Fruit fly (Drosophila melanogaster) whole organism, wandering third instar larva: ENCODE results near the gene Nedd4.

Experiments used
- Abd-B ChIP-seq: fragments of >200 bp; optimal IDR thresholded peaks from 2 replicates; lab custom pipeline; 2017; ENCODE audit warnings: missing biosample characterization, missing genetic modification characterization
- CG32264 ChIP-seq: fragments of 200-800 bp; sonication (Bioruptor generic); optimal IDR thresholded peaks from 2 replicates; lab custom pipeline; 2016; ENCODE audit warnings: missing biosample characterization, missing genetic modification characterization
- CG9705 ChIP-seq: fragments of 200-800 bp; sonication (Bioruptor generic); optimal IDR thresholded peaks from 2 replicates; lab custom pipeline; 2018; ENCODE audit warnings: missing biosample characterization, mild to moderate bottlenecking, missing genetic modification characterization
- CrebA ChIP-seq: fragments of 200-800 bp; sonication (Bioruptor generic); optimal IDR thresholded peaks from 2 replicates; lab custom pipeline; 2016; ENCODE audit warnings: missing biosample characterization, mild to moderate bottlenecking, missing genetic modification characterization, borderline replicate concordance
- Dfd ChIP-seq: fragments of >200 bp; optimal IDR thresholded peaks from 2 replicates; lab custom pipeline; 2017; ENCODE audit warnings: missing biosample characterization, missing genetic modification characterization
- Dif ChIP-seq: fragments of 200-275, 200-300 bp; sonication (Bioruptor generic); optimal IDR thresholded peaks from 2 replicates; lab custom pipeline; 2018; ENCODE audit warnings: missing biosample characterization, missing genetic modification characterization; ENCODE audit not compliant: partially characterized antibody
- GATAd ChIP-seq: sonication (Bioruptor generic); optimal IDR thresholded peaks from 2 replicates; lab custom pipeline; 2016; ENCODE audit warnings: missing biosample characterization, missing genetic modification characterization
- HLH106 ChIP-seq: fragments of 200-800 bp; optimal IDR thresholded peaks from 3 replicates; lab custom pipeline; 2019; ENCODE audit warnings: missing biosample characterization, mild to moderate bottlenecking, missing genetic modification characterization, moderate library complexity
- Hnf4 ChIP-seq: fragments of 200-800 bp; sonication (Bioruptor generic); optimal IDR thresholded peaks from 2 replicates; lab custom pipeline; 2016; ENCODE audit warnings: missing biosample characterization, mild to moderate bottlenecking, missing genetic modification characterization
- Hr78 ChIP-seq: fragments of >200 bp; optimal IDR thresholded peaks from 2 replicates; lab custom pipeline; 2017; ENCODE audit warnings: missing biosample characterization, missing genetic modification characterization
- Hr83 ChIP-seq: fragments of 200-300 bp; sonication (Bioruptor generic); optimal IDR thresholded peaks from 2 replicates; lab custom pipeline; 2016; ENCODE audit warnings: missing biosample characterization, mild to moderate bottlenecking, missing genetic modification characterization, moderate library complexity; ENCODE audit not compliant: poor library complexity, severe bottlenecking
- Jra ChIP-seq: sonication (Bioruptor generic); optimal IDR thresholded peaks from 2 replicates; lab custom pipeline; 2016; ENCODE audit warnings: missing biosample characterization, missing genetic modification characterization
- Mio ChIP-seq: sonication (Bioruptor generic); optimal IDR thresholded peaks from 2 replicates; lab custom pipeline; 2016; ENCODE audit warnings: missing biosample characterization, missing genetic modification characterization
- Myc ChIP-seq: fragments of >200 bp; optimal IDR thresholded peaks from 2 replicates; lab custom pipeline; 2017
- N ChIP-seq: fragments of >200 bp; optimal IDR thresholded peaks from 2 replicates; lab custom pipeline; 2018; ENCODE audit warnings: missing biosample characterization, missing external identifiers, missing genetic modification characterization
- OdsH ChIP-seq: fragments of 200-800 bp; sonication (Bioruptor generic); optimal IDR thresholded peaks from 2 replicates; lab custom pipeline; 2016; ENCODE audit warnings: missing biosample characterization, mild to moderate bottlenecking, missing genetic modification characterization
- Rel ChIP-seq, 2 experiments: fragments of 200-800 bp; sonication (Bioruptor generic) in 1 of 2; optimal IDR thresholded peaks; 2 replicates in 1 of 2; 3 replicates in 1 of 2; lab custom pipeline; 2016 to 2019; ENCODE audit warnings: mild to moderate bottlenecking in 2 of 2, missing biosample characterization in 2 of 2, missing genetic modification characterization in 2 of 2, moderate library complexity in 1 of 2
- Sp1 ChIP-seq: fragments of 200-800 bp; sonication (Bioruptor generic); optimal IDR thresholded peaks from 3 replicates; lab custom pipeline; 2019; ENCODE audit warnings: missing biosample characterization, mild to moderate bottlenecking, missing genetic modification characterization, moderate library complexity
- Vsx2 ChIP-seq: fragments of 200-300, 225-300 bp; sonication (Bioruptor generic); optimal IDR thresholded peaks from 2 replicates; lab custom pipeline; 2018; ENCODE audit warnings: missing biosample characterization, missing genetic modification characterization; ENCODE audit not compliant: partially characterized antibody
- br ChIP-seq: fragments of 200-800 bp; sonication (Bioruptor generic); optimal IDR thresholded peaks from 2 replicates; lab custom pipeline; 2016; ENCODE audit warnings: missing biosample characterization, missing genetic modification characterization
- brk ChIP-seq: fragments of 200-800 bp; sonication (Bioruptor generic); optimal IDR thresholded peaks from 2 replicates; lab custom pipeline; 2016; ENCODE audit warnings: missing biosample characterization, mild to moderate bottlenecking, missing genetic modification characterization
- dl ChIP-seq, 2 experiments: fragments of 175-275, 200-275 bp in 1 of 2; fragments of 200-275 bp in 1 of 2; sonication (Bioruptor generic); optimal IDR thresholded peaks; lab custom pipeline; 2018; ENCODE audit warnings: mild to moderate bottlenecking in 2 of 2, missing biosample characterization in 2 of 2, missing genetic modification characterization in 2 of 2, moderate library complexity in 2 of 2; ENCODE audit not compliant: partially characterized antibody in 2 of 2, insufficient read depth in 1 of 2
- dmrt93B ChIP-seq: fragments of 200-800 bp; sonication (Bioruptor generic); optimal IDR thresholded peaks from 2 replicates; lab custom pipeline; 2018; ENCODE audit warnings: missing biosample characterization, mild to moderate bottlenecking, missing genetic modification characterization
- ey ChIP-seq: fragments of 200-800 bp; sonication (Bioruptor generic); optimal IDR thresholded peaks from 2 replicates; lab custom pipeline; 2016; ENCODE audit warnings: missing biosample characterization, missing genetic modification characterization
- fru ChIP-seq: fragments of 200-800 bp; sonication (Bioruptor generic); optimal IDR thresholded peaks from 3 replicates; lab custom pipeline; 2016; ENCODE audit warnings: missing biosample characterization, mild to moderate bottlenecking, missing genetic modification characterization
- h ChIP-seq: fragments of 200-800 bp; sonication (Bioruptor generic); optimal IDR thresholded peaks from 3 replicates; lab custom pipeline; 2016; ENCODE audit warnings: missing biosample characterization, mild to moderate bottlenecking, missing genetic modification characterization
- jim ChIP-seq: fragments of 175-275, 200-325 bp; sonication (Bioruptor generic); optimal IDR thresholded peaks from 2 replicates; lab custom pipeline; 2016; ENCODE audit warnings: missing biosample characterization, mild to moderate bottlenecking, missing genetic modification characterization
- lola ChIP-seq: fragments of >200 bp; optimal IDR thresholded peaks from 2 replicates; lab custom pipeline; 2017; ENCODE audit warnings: missing biosample characterization, missing genetic modification characterization
- psq ChIP-seq: fragments of 200-800 bp; sonication (Bioruptor generic); optimal IDR thresholded peaks from 3 replicates; lab custom pipeline; 2017; ENCODE audit warnings: missing biosample characterization, mild to moderate bottlenecking, missing genetic modification characterization, moderate library complexity
- rgr ChIP-seq: fragments of 200-800 bp; sonication (Bioruptor generic); optimal IDR thresholded peaks from 3 replicates; lab custom pipeline; 2016; ENCODE audit warnings: missing biosample characterization, mild to moderate bottlenecking, missing genetic modification characterization
- sage ChIP-seq: fragments of 200-800 bp; sonication (Bioruptor generic); optimal IDR thresholded peaks from 2 replicates; lab custom pipeline; 2016; ENCODE audit warnings: missing biosample characterization, mild to moderate bottlenecking, missing genetic modification characterization
- sv ChIP-seq: fragments of 200-800 bp; sonication (Bioruptor generic); optimal IDR thresholded peaks from 3 replicates; lab custom pipeline; 2016; ENCODE audit warnings: missing biosample characterization, missing genetic modification characterization
- tai ChIP-seq: sonication (Bioruptor generic); optimal IDR thresholded peaks from 2 replicates; lab custom pipeline; 2016; ENCODE audit warnings: missing biosample characterization, missing genetic modification characterization
- usp ChIP-seq: fragments of >200 bp; optimal IDR thresholded peaks from 2 replicates; lab custom pipeline; 2017; ENCODE audit warnings: missing biosample characterization, missing genetic modification characterization
- woc ChIP-seq: sonication (Bioruptor generic); optimal IDR thresholded peaks from 2 replicates; lab custom pipeline; 2016; ENCODE audit warnings: missing biosample characterization, mild to moderate bottlenecking, missing genetic modification characterization

The Nedd4 gene

DNA sequence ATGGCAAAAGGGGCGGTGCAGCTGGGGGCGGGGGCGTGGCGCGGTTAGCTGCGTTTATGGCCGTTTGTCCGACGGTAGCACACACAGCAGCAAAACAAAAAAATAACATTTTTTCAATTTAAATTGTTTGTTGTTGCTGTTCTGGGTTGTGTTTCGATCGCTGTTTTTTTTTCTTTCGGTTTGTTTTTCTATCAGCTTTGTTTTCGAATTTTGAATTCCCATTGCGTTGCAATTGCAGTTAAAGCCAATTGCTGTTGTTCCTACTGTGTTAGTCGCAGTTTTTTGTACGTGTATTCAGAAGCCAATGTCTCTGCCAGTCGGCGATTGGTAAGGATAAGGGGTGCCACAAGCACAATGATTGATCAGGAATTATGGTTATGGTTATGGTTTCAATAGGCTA lies 57.4 kb downstream of the Nedd4 start:
- TF ChIP-seq CG32264, result no peak
- no peak for TF ChIP-seq rgr
- TF ChIP-seq CrebA (GFP tag; lab: Kevin White, UChicago), result no peak
- no peak for TF ChIP-seq Myc (lab: Kevin White, UChicago)
- TF ChIP-seq Hnf4 (GFP tag; lab: Kevin White, UChicago), result no peak
- TF ChIP-seq psq (GFP tag; lab: Kevin White, UChicago), result no peak
- no peak for TF ChIP-seq Hr83 (GFP tag; lab: Kevin White, UChicago)
- no peak for TF ChIP-seq h (GFP tag; lab: Kevin White, UChicago)
- TF ChIP-seq OdsH (GFP tag; lab: Kevin White, UChicago), result no peak
- TF ChIP-seq lola (GFP tag; lab: Kevin White, UChicago), result no peak
- no peak for TF ChIP-seq Hr78 (GFP tag; lab: Kevin White, UChicago)
- no peak for TF ChIP-seq GATAd (GFP tag; lab: Kevin White, UChicago)
- no peak for TF ChIP-seq Vsx2 (GFP tag; lab: Kevin White, UChicago)

DNA sequence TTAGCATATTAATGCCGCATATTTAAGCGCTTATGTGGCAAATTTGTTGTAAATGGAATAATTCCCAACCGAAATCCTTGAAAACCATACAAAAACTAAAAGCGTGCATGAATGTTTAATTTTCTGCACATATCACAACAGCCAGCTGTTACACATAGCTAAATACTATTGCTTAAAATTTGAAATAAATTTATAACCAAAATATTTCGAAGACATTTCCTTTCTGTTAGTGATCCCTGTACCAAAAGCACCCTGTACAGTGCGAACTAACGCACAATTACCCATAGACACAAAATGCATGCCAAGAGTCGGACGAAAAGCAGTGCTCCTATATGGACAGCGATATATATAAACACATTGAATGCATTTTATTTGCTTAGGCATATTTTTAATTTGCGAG lies 58.0 kb downstream of the Nedd4 start:
- TF ChIP-seq Mio (GFP tag; lab: Kevin White, UChicago), result no peak
- TF ChIP-seq CrebA (GFP tag; lab: Kevin White, UChicago), result no peak
- TF ChIP-seq jim (GFP tag; lab: Kevin White, UChicago), result no peak
- TF ChIP-seq br, result no peak
- TF ChIP-seq Hr78 (GFP tag; lab: Kevin White, UChicago), result no peak
- no peak for TF ChIP-seq tai (GFP tag; lab: Kevin White, UChicago)
- no peak for TF ChIP-seq woc
- TF ChIP-seq Myc (lab: Kevin White, UChicago), result no peak
- TF ChIP-seq Rel (GFP tag; optimal IDR thresholded peaks at IDR 0.05; lab: Kevin White, UChicago), result no peak
- no peak for TF ChIP-seq Rel (tag; optimal IDR thresholded peaks at IDR 0.05; lab: Kevin White, UChicago)
- no peak for TF ChIP-seq CG32264
- no peak for TF ChIP-seq h (GFP tag; lab: Kevin White, UChicago)
- TF ChIP-seq Vsx2 (GFP tag; lab: Kevin White, UChicago), result no peak

DNA sequence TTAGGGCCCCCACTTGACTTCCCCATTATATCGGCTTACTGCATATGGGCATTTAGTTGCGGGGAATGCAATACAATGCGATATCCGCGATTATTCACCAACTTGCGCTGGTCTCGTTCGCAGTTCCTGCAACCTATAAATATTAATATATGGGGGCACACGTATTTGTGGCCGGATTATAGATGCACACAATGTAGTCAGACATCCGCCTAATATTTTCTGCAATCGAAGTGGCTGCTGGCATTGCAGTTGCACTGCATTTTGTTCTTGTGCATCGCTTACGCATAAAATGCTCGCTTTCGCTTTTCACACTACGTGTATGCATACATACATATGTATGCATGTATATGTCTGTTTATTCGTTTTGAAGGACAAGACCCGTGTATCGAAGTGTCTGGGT lies 58.8 kb downstream of the Nedd4 start:
- no peak for TF ChIP-seq usp

DNA sequence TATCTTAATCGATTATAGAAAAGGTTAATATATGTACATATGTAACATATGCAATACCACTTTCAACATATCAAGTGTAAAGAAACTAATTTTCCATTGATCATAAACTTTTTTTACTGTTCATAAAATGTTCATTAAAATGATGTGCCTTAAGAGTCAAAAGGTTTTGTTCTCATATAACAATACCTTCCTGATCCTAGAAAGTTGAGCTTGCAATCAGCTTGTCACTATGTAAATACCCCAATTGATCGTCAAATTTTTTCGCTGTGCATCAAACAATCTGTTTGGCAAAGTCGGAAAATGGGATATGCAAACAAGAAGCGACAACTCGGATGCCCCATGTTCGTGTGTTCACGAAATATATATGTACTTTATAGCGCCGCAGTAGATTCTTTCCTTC lies 60.2 kb downstream of the Nedd4 start:
- TF ChIP-seq Sp1 (GFP tag; lab: Kevin White, UChicago), result peak; percentile 64
- peak; percentile 30 for TF ChIP-seq CG9705 (GFP tag; lab: Kevin White, UChicago)
- no peak for TF ChIP-seq Dif (GFP tag; lab: Kevin White, UChicago)
- no peak for TF ChIP-seq br
- peak; percentile 49 for TF ChIP-seq HLH106 (tag; lab: Kevin White, UChicago)
- no peak for TF ChIP-seq OdsH (GFP tag; lab: Kevin White, UChicago)
- TF ChIP-seq sage (GFP tag; lab: Kevin White, UChicago), result no peak
- no peak for TF ChIP-seq psq (GFP tag; lab: Kevin White, UChicago)
- peak; percentile 32 for TF ChIP-seq rgr
- TF ChIP-seq N, result no peak
- TF ChIP-seq brk (GFP tag; lab: Kevin White, UChicago), result no peak

DNA sequence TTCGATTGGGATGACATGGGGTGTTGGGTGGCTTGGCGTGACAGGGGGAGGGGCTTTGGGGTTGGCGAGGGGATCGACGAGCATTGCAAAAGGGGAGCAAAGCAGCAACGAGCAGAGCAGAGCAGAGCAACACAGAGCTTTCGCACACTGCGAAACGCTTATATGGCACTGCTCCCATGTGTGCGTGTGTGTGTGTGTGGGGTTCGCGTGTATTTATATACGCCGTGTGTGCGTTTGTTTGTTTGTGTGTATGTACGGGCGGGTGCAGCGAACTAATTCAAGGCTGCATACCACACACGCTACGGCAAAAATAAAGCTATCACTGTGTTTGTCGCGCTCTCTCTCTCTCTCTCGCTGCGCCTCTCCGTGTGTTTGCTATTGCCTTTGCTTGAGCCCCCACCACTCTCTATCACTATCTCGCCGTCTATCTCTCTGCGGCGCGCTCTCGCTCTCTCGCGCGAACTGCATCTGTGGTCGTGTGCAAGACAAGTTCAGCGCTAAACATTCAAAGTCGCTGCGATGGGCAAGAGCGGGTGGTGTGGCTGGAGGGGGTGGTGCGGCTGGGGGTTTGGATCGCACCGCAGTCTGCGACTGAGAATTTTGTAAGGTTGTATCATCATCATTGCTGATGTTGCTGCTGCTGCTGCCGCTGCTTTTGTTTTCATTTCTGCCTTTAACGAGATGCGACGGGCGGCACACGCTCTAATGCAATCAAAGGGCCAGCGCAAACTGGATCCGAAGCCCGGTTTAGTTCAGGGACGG lies 60.8 kb downstream of the Nedd4 start:
- TF ChIP-seq Dfd, result no peak
- peak; percentile 72 for TF ChIP-seq Jra (GFP tag; lab: Kevin White, UChicago)
- TF ChIP-seq ey (GFP tag; lab: Kevin White, UChicago), result peak; percentile 3
- TF ChIP-seq tai (GFP tag; lab: Kevin White, UChicago), result peak; percentile 82
- peak; percentile 25 for TF ChIP-seq rgr
- no peak for TF ChIP-seq Abd-B
- peak; percentile 38 for TF ChIP-seq OdsH (GFP tag; lab: Kevin White, UChicago)
- peak; percentile 99 for TF ChIP-seq Dif (GFP tag; lab: Kevin White, UChicago)
- TF ChIP-seq usp, result no peak
- TF ChIP-seq sv, result no peak
- peak; percentile 95 for TF ChIP-seq Hr83 (GFP tag; lab: Kevin White, UChicago)
- no peak for TF ChIP-seq CG32264
- TF ChIP-seq Hnf4 (GFP tag; lab: Kevin White, UChicago), result peak; percentile 16
- TF ChIP-seq dmrt93B (GFP tag; lab: Kevin White, UChicago), result no peak
- TF ChIP-seq lola (GFP tag; lab: Kevin White, UChicago), result no peak
- peak; percentile 78 for TF ChIP-seq N
- TF ChIP-seq Vsx2 (GFP tag; lab: Kevin White, UChicago), result peak; percentile 87
- no peak for TF ChIP-seq GATAd (GFP tag; lab: Kevin White, UChicago)
- no peak for TF ChIP-seq sage (GFP tag; lab: Kevin White, UChicago)
- peak; percentile 9 for TF ChIP-seq CG9705 (GFP tag; lab: Kevin White, UChicago)
- TF ChIP-seq fru (GFP tag; lab: Kevin White, UChicago), result peak; percentile 89
- peak; percentile 96 to 99 for TF ChIP-seq dl (GFP tag; optimal IDR thresholded peaks at IDR 0.05; lab: Kevin White, UChicago; ENCODE audit: insufficient read depth in 1 of 2, partially characterized antibody in 2 of 2)
- no peak for TF ChIP-seq woc
- peak; percentile 85 for TF ChIP-seq Rel (GFP tag; optimal IDR thresholded peaks at IDR 0.05; lab: Kevin White, UChicago)
- TF ChIP-seq Rel (tag; optimal IDR thresholded peaks at IDR 0.05; lab: Kevin White, UChicago), result peak; percentile 68
- no peak for TF ChIP-seq Hr78 (GFP tag; lab: Kevin White, UChicago)
- TF ChIP-seq CrebA (GFP tag; lab: Kevin White, UChicago), result no peak
- no peak for TF ChIP-seq Myc (lab: Kevin White, UChicago)
- TF ChIP-seq br, result peak; percentile 66
- TF ChIP-seq brk (GFP tag; lab: Kevin White, UChicago), result no peak
- TF ChIP-seq Sp1 (GFP tag; lab: Kevin White, UChicago), result peak; percentile 30
